Fruit fly (Drosophila melanogaster): ENCODE measurements around the gene Ldh.
A peak's percentile ranks its signal among the peaks of the same experiment; 100 is the strongest.

dm6 chr3L:6218517-6219155, 43.9 kb downstream of the Ldh start:
- TF ChIP-seq CG17806 (tag; optimal IDR thresholded peaks at IDR 0.05) (no peak), EcR (GFP tag; optimal IDR thresholded peaks at IDR 0.05) (peak; percentile 57), Ets98B (GFP tag; IDR thresholded peaks at IDR 0.05) (peak; percentile 68; the same call in 1 of the 2 replicates), CG32121 (GFP tag; IDR thresholded peaks at IDR 0.05) (no peak), CG13204 (GFP tag; optimal IDR thresholded peaks at IDR 0.05) (peak; percentile 11), CG15710 (tag; optimal IDR thresholded peaks at IDR 0.05) (peak; percentile 19), CG12605 (GFP tag; IDR thresholded peaks at IDR 0.05) (peak; percentile 84), fd96Ca (GFP tag; IDR thresholded peaks at IDR 0.05) (no peak), CG4496 (GFP tag; IDR thresholded peaks at IDR 0.05) (peak; percentile 66; the same call in 2 of the 3 replicates), Pif1B (GFP tag; optimal IDR thresholded peaks at IDR 0.05) (peak; percentile 49)
